Fruit fly (Drosophila melanogaster) whole organism, wandering third instar larva: ENCODE results near the gene Ptp69D.
A peak's percentile ranks its signal among the peaks of the same experiment; 100 is the strongest.

Experiments used
- Abd-B ChIP-seq: fragments of >200 bp; optimal IDR thresholded peaks from 2 replicates; lab custom pipeline; 2017; ENCODE audit warnings: missing biosample characterization, missing genetic modification characterization
- CG32264 ChIP-seq: fragments of 200-800 bp; sonication (Bioruptor generic); optimal IDR thresholded peaks from 2 replicates; lab custom pipeline; 2016; ENCODE audit warnings: missing biosample characterization, missing genetic modification characterization
- CG9705 ChIP-seq: fragments of 200-800 bp; sonication (Bioruptor generic); optimal IDR thresholded peaks from 2 replicates; lab custom pipeline; 2018; ENCODE audit warnings: missing biosample characterization, mild to moderate bottlenecking, missing genetic modification characterization
- CrebA ChIP-seq: fragments of 200-800 bp; sonication (Bioruptor generic); optimal IDR thresholded peaks from 2 replicates; lab custom pipeline; 2016; ENCODE audit warnings: missing biosample characterization, mild to moderate bottlenecking, missing genetic modification characterization, borderline replicate concordance
- Dfd ChIP-seq: fragments of >200 bp; optimal IDR thresholded peaks from 2 replicates; lab custom pipeline; 2017; ENCODE audit warnings: missing biosample characterization, missing genetic modification characterization
- GATAd ChIP-seq: sonication (Bioruptor generic); optimal IDR thresholded peaks from 2 replicates; lab custom pipeline; 2016; ENCODE audit warnings: missing biosample characterization, missing genetic modification characterization
- HLH106 ChIP-seq: fragments of 200-800 bp; optimal IDR thresholded peaks from 3 replicates; lab custom pipeline; 2019; ENCODE audit warnings: missing biosample characterization, mild to moderate bottlenecking, missing genetic modification characterization, moderate library complexity
- Hr78 ChIP-seq: fragments of >200 bp; optimal IDR thresholded peaks from 2 replicates; lab custom pipeline; 2017; ENCODE audit warnings: missing biosample characterization, missing genetic modification characterization
- Hr83 ChIP-seq: fragments of 200-300 bp; sonication (Bioruptor generic); optimal IDR thresholded peaks from 2 replicates; lab custom pipeline; 2016; ENCODE audit warnings: missing biosample characterization, mild to moderate bottlenecking, missing genetic modification characterization, moderate library complexity; ENCODE audit not compliant: poor library complexity, severe bottlenecking
- Mio ChIP-seq: sonication (Bioruptor generic); optimal IDR thresholded peaks from 2 replicates; lab custom pipeline; 2016; ENCODE audit warnings: missing biosample characterization, missing genetic modification characterization
- N ChIP-seq: fragments of >200 bp; optimal IDR thresholded peaks from 2 replicates; lab custom pipeline; 2018; ENCODE audit warnings: missing biosample characterization, missing external identifiers, missing genetic modification characterization
- Rel ChIP-seq, 2 experiments: fragments of 200-800 bp; sonication (Bioruptor generic) in 1 of 2; optimal IDR thresholded peaks; 2 replicates in 1 of 2; 3 replicates in 1 of 2; lab custom pipeline; 2016 to 2019; ENCODE audit warnings: mild to moderate bottlenecking in 2 of 2, missing biosample characterization in 2 of 2, missing genetic modification characterization in 2 of 2, moderate library complexity in 1 of 2
- Sp1 ChIP-seq: fragments of 200-800 bp; sonication (Bioruptor generic); optimal IDR thresholded peaks from 3 replicates; lab custom pipeline; 2019; ENCODE audit warnings: missing biosample characterization, mild to moderate bottlenecking, missing genetic modification characterization, moderate library complexity
- Vsx2 ChIP-seq: fragments of 200-300, 225-300 bp; sonication (Bioruptor generic); optimal IDR thresholded peaks from 2 replicates; lab custom pipeline; 2018; ENCODE audit warnings: missing biosample characterization, missing genetic modification characterization; ENCODE audit not compliant: partially characterized antibody
- br ChIP-seq: fragments of 200-800 bp; sonication (Bioruptor generic); optimal IDR thresholded peaks from 2 replicates; lab custom pipeline; 2016; ENCODE audit warnings: missing biosample characterization, missing genetic modification characterization
- brk ChIP-seq: fragments of 200-800 bp; sonication (Bioruptor generic); optimal IDR thresholded peaks from 2 replicates; lab custom pipeline; 2016; ENCODE audit warnings: missing biosample characterization, mild to moderate bottlenecking, missing genetic modification characterization
- dl ChIP-seq, 2 experiments: fragments of 175-275, 200-275 bp in 1 of 2; fragments of 200-275 bp in 1 of 2; sonication (Bioruptor generic); optimal IDR thresholded peaks; lab custom pipeline; 2018; ENCODE audit warnings: mild to moderate bottlenecking in 2 of 2, missing biosample characterization in 2 of 2, missing genetic modification characterization in 2 of 2, moderate library complexity in 2 of 2; ENCODE audit not compliant: partially characterized antibody in 2 of 2, insufficient read depth in 1 of 2
- dmrt93B ChIP-seq: fragments of 200-800 bp; sonication (Bioruptor generic); optimal IDR thresholded peaks from 2 replicates; lab custom pipeline; 2018; ENCODE audit warnings: missing biosample characterization, mild to moderate bottlenecking, missing genetic modification characterization
- foxo ChIP-seq, 2 experiments: fragments of 200-800 bp; sonication (Bioruptor generic); optimal IDR thresholded peaks; 2 replicates in 1 of 2; 3 replicates in 1 of 2; lab custom pipeline; 2016 to 2017; ENCODE audit warnings: missing biosample characterization in 2 of 2, missing genetic modification characterization in 2 of 2
- fru ChIP-seq: fragments of 200-800 bp; sonication (Bioruptor generic); optimal IDR thresholded peaks from 3 replicates; lab custom pipeline; 2016; ENCODE audit warnings: missing biosample characterization, mild to moderate bottlenecking, missing genetic modification characterization
- h ChIP-seq: fragments of 200-800 bp; sonication (Bioruptor generic); optimal IDR thresholded peaks from 3 replicates; lab custom pipeline; 2016; ENCODE audit warnings: missing biosample characterization, mild to moderate bottlenecking, missing genetic modification characterization
- jim ChIP-seq: fragments of 175-275, 200-325 bp; sonication (Bioruptor generic); optimal IDR thresholded peaks from 2 replicates; lab custom pipeline; 2016; ENCODE audit warnings: missing biosample characterization, mild to moderate bottlenecking, missing genetic modification characterization
- lola ChIP-seq: fragments of >200 bp; optimal IDR thresholded peaks from 2 replicates; lab custom pipeline; 2017; ENCODE audit warnings: missing biosample characterization, missing genetic modification characterization
- rgr ChIP-seq: fragments of 200-800 bp; sonication (Bioruptor generic); optimal IDR thresholded peaks from 3 replicates; lab custom pipeline; 2016; ENCODE audit warnings: missing biosample characterization, mild to moderate bottlenecking, missing genetic modification characterization
- sage ChIP-seq: fragments of 200-800 bp; sonication (Bioruptor generic); optimal IDR thresholded peaks from 2 replicates; lab custom pipeline; 2016; ENCODE audit warnings: missing biosample characterization, mild to moderate bottlenecking, missing genetic modification characterization
- sv ChIP-seq: fragments of 200-800 bp; sonication (Bioruptor generic); optimal IDR thresholded peaks from 3 replicates; lab custom pipeline; 2016; ENCODE audit warnings: missing biosample characterization, missing genetic modification characterization
- usp ChIP-seq: fragments of >200 bp; optimal IDR thresholded peaks from 2 replicates; lab custom pipeline; 2017; ENCODE audit warnings: missing biosample characterization, missing genetic modification characterization
- woc ChIP-seq: sonication (Bioruptor generic); optimal IDR thresholded peaks from 2 replicates; lab custom pipeline; 2016; ENCODE audit warnings: missing biosample characterization, mild to moderate bottlenecking, missing genetic modification characterization

The Ptp69D gene

dm6 chr3L:12694539-12695525 is 39.9 kb upstream of the Ptp69D start:
- no peak for TF ChIP-seq woc
- TF ChIP-seq sv (GFP tag; lab: Kevin White, UChicago), result no peak
- TF ChIP-seq brk (GFP tag; lab: Kevin White, UChicago), result no peak
- no peak for TF ChIP-seq lola
- no peak for TF ChIP-seq GATAd (GFP tag; lab: Kevin White, UChicago)
- no peak for TF ChIP-seq Rel (GFP tag; optimal IDR thresholded peaks at IDR 0.05; lab: Kevin White, UChicago)
- no peak for TF ChIP-seq Rel (tag; optimal IDR thresholded peaks at IDR 0.05; lab: Kevin White, UChicago)

dm6 chr3L:12695695-12696094 is 39.0 kb upstream of the Ptp69D start:
- no peak for TF ChIP-seq CG9705 (GFP tag; lab: Kevin White, UChicago)
- TF ChIP-seq Hr83 (GFP tag; lab: Kevin White, UChicago), result no peak
- TF ChIP-seq jim, result no peak
- no peak for TF ChIP-seq sv (GFP tag; lab: Kevin White, UChicago)

DNA sequence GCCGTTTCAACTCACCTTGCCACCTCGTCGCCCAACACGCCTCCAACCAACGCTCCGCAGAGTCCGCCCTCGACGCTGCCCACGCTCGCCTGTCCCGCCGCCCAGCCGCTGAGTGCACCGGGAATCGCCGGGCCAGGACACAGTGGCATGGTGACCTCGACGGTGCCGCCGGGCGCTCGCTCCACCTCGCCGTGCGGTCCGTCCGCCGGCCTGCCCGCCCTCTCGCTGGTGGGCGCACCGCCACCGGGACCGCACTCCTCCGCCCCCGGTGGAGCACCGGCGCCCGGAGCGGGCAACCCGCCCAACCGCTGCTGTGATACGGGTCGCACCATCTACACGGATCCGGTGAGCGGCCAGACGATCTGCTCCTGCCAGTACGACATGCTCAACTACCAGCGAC is 38.2 kb upstream of the Ptp69D start:
- TF ChIP-seq Mio (GFP tag; lab: Kevin White, UChicago) (no peak), Vsx2 (no peak), CG32264 (GFP tag; lab: Kevin White, UChicago) (no peak), Dfd (GFP tag; lab: Kevin White, UChicago) (peak; percentile 99), h (no peak)

- TF ChIP-seq fru (GFP tag; lab: Kevin White, UChicago), result no peak
- no peak for TF ChIP-seq rgr (GFP tag; lab: Kevin White, UChicago)
- no peak for TF ChIP-seq lola
- TF ChIP-seq CG9705 (GFP tag; lab: Kevin White, UChicago), result no peak
- TF ChIP-seq dmrt93B (GFP tag; lab: Kevin White, UChicago), result no peak
- no peak for TF ChIP-seq Rel (GFP tag; optimal IDR thresholded peaks at IDR 0.05; lab: Kevin White, UChicago)
- TF ChIP-seq Rel (tag; optimal IDR thresholded peaks at IDR 0.05; lab: Kevin White, UChicago), result no peak
- TF ChIP-seq HLH106 (tag; lab: Kevin White, UChicago), result no peak
- TF ChIP-seq dl (GFP tag; optimal IDR thresholded peaks at IDR 0.05; lab: Kevin White, UChicago; ENCODE audit: insufficient read depth in 1 of 2, partially characterized antibody in 2 of 2), result no peak
- TF ChIP-seq Sp1 (GFP tag; lab: Kevin White, UChicago), result no peak
- no peak for TF ChIP-seq N
- TF ChIP-seq sage (GFP tag; lab: Kevin White, UChicago), result no peak
- TF ChIP-seq, all 38 proteins: peak for 0
Measured at dm6 chr3L:12697531-12697930, 37.2 kb upstream of the Ptp69D start.

DNA sequence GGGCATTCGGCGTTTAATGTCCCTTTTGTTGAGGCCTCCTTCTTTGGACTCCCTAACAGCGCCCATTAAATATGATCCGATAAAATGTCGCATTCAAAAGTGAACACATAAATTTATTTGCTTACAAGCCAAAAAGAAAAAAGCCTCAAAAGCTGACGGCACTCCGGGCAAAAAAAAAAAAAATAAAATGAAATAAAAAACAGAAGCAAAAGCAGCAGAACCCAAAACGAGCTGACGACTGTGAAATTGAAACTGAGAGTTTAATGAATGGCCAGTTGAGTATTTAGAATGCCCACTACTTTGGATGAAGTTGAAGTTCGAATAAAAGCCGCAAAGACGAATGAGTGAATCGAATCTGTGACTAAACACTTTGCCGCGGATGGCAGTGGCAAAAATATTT is 36.5 kb upstream of the Ptp69D start:
- no peak for TF ChIP-seq jim

DNA sequence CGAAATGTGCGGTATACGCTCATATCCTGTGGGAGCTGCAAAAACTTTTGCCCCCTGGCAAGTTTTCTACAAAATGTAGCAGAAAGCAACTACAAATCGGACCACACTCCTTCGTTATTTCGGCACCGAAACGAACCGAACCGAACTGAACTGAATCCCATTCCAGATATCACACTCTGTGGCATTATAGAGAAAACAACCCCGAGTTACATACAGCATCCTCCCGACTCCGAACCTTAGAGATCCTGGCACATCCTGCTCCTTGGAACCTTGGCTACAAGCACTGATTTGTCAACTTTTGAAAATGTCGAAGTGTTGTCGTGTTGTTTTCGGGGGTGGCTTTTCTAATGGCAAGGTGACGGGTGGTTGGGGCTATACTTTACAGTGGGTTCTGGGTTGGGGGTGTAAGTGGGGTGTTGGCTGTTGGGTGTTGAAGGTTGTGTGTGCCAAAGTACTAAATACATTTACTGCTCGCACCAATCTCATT is 34.2 kb upstream of the Ptp69D start:
- TF ChIP-seq Rel (GFP tag; optimal IDR thresholded peaks at IDR 0.05; lab: Kevin White, UChicago), result no peak
- no peak for TF ChIP-seq Rel (tag; optimal IDR thresholded peaks at IDR 0.05; lab: Kevin White, UChicago)
- TF ChIP-seq sv (GFP tag; lab: Kevin White, UChicago), result no peak
- TF ChIP-seq h, result no peak
- no peak for TF ChIP-seq usp (GFP tag; lab: Kevin White, UChicago)
- TF ChIP-seq Dfd (GFP tag; lab: Kevin White, UChicago), result no peak
- TF ChIP-seq jim, result no peak
- TF ChIP-seq foxo (GFP tag; optimal IDR thresholded peaks at IDR 0.05; lab: Kevin White, UChicago), result no peak
- no peak for TF ChIP-seq Mio (GFP tag; lab: Kevin White, UChicago)
- no peak for TF ChIP-seq lola
- no peak for TF ChIP-seq CrebA (GFP tag; lab: Kevin White, UChicago)
- TF ChIP-seq dl (GFP tag; optimal IDR thresholded peaks at IDR 0.05; lab: Kevin White, UChicago; ENCODE audit: insufficient read depth in 1 of 2, partially characterized antibody in 2 of 2), result no peak
- TF ChIP-seq Vsx2, result no peak
- no peak for TF ChIP-seq brk (GFP tag; lab: Kevin White, UChicago)
- no peak for TF ChIP-seq br (GFP tag; lab: Kevin White, UChicago)
- TF ChIP-seq Abd-B, result no peak
- TF ChIP-seq Hr78 (GFP tag; lab: Kevin White, UChicago), result no peak
